Fruit fly (Drosophila melanogaster) whole organism, embryonic: ENCODE measurements around the gene ppk17.

Experiments
- Ada2b ChIP-seq: fragments of 200-800 bp; sonication (Bioruptor generic); IDR thresholded peaks from 2 replicates; pipeline ENCODE4 v1.3.6; 2022; ENCODE audit warnings: missing biosample characterization, missing genetic modification characterization
- Asciz ChIP-seq: fragments of 200-800 bp; sonication (Bioruptor generic); optimal IDR thresholded peaks from 2 replicates; lab custom pipeline; 2017; ENCODE audit warnings: missing biosample characterization, mild to moderate bottlenecking, missing genetic modification characterization, missing genetic modification reagents
- Atf3 ChIP-seq: fragments of 200-800 bp; sonication (Bioruptor generic); optimal IDR thresholded peaks from 3 replicates; lab custom pipeline; 2016; ENCODE audit warnings: missing biosample characterization, missing genetic modification characterization
- CG10462 ChIP-seq: fragments of 200-800 bp; sonication (Bioruptor generic); optimal IDR thresholded peaks from 2 replicates; lab custom pipeline; 2016; ENCODE audit warnings: missing biosample characterization, missing genetic modification characterization
- CG10959 ChIP-seq: fragments of 200-800 bp; sonication (Bioruptor generic); IDR thresholded peaks from 2 replicates; pipeline ENCODE4 v1.3.6; 2022; ENCODE audit warnings: missing biosample characterization, missing genetic modification characterization
- CG11723 ChIP-seq: fragments of 200-800 bp; sonication (Bioruptor generic); optimal IDR thresholded peaks from 2 replicates; lab custom pipeline; 2017; ENCODE audit warnings: missing biosample characterization, mild to moderate bottlenecking, missing genetic modification characterization
- CG13624 ChIP-seq: fragments of 200-800 bp; sonication (Bioruptor generic); optimal IDR thresholded peaks from 2 replicates; lab custom pipeline; 2016; ENCODE audit warnings: missing biosample characterization, missing genetic modification characterization
- CG13894 ChIP-seq: fragments of 200-800 bp; sonication (Bioruptor generic); optimal IDR thresholded peaks from 3 replicates; lab custom pipeline; 2018; ENCODE audit warnings: missing biosample characterization, mild to moderate bottlenecking, missing genetic modification characterization, moderate library complexity
- CG14050 ChIP-seq: fragments of 200-800 bp; sonication (Bioruptor generic); IDR thresholded peaks from 3 replicates; pipeline ENCODE4 v1.3.6; 2022; ENCODE audit warnings: missing biosample characterization, missing genetic modification characterization
- CG14441 ChIP-seq: fragments of 200-800 bp; sonication (Bioruptor generic); IDR thresholded peaks from 2 replicates; pipeline ENCODE4 v1.3.6; 2022; ENCODE audit warnings: missing biosample characterization, missing genetic modification characterization
- CG17359 ChIP-seq: fragments of 200-800 bp; sonication (Bioruptor generic); optimal IDR thresholded peaks from 3 replicates; lab custom pipeline; 2018; ENCODE audit warnings: missing biosample characterization, mild to moderate bottlenecking, missing genetic modification characterization, moderate library complexity
- CG17385 ChIP-seq: fragments of 200-800 bp; sonication (Bioruptor generic); optimal IDR thresholded peaks from 3 replicates; lab custom pipeline; 2018; ENCODE audit warnings: missing biosample characterization, mild to moderate bottlenecking, missing genetic modification characterization
- CG17912 ChIP-seq: fragments of 200-800 bp; sonication (Bioruptor generic); optimal IDR thresholded peaks from 2 replicates; lab custom pipeline; 2018; ENCODE audit warnings: missing biosample characterization, mild to moderate bottlenecking, missing genetic modification characterization
- CG30020 ChIP-seq: fragments of 200-800 bp; optimal IDR thresholded peaks from 2 replicates; lab custom pipeline; 2019; ENCODE audit warnings: missing biosample characterization, mild to moderate bottlenecking, missing genetic modification characterization, moderate library complexity
- CG31388 ChIP-seq: fragments of 200-800 bp; sonication (Bioruptor generic); optimal IDR thresholded peaks from 2 replicates; lab custom pipeline; 2016; ENCODE audit warnings: missing biosample characterization, missing genetic modification characterization
- CG34422 ChIP-seq: fragments of 200-800 bp; sonication (Bioruptor generic); IDR thresholded peaks from 3 replicates; pipeline ENCODE4 v1.3.6; 2022; ENCODE audit warnings: missing biosample characterization, missing genetic modification characterization
- CG4404 ChIP-seq: fragments of 200-800 bp; sonication (Bioruptor generic); IDR thresholded peaks from 2 replicates; pipeline ENCODE4 v1.3.6; 2022; ENCODE audit warnings: missing biosample characterization, missing genetic modification characterization
- CG5180 ChIP-seq: fragments of 200-800 bp; sonication (Bioruptor generic); optimal IDR thresholded peaks from 3 replicates; lab custom pipeline; 2017; ENCODE audit warnings: missing biosample characterization, missing genetic modification characterization, mild to moderate bottlenecking, moderate library complexity, missing genetic modification reagents
- CG6765 ChIP-seq: fragments of 200-800 bp; sonication (Bioruptor generic); optimal IDR thresholded peaks from 3 replicates; lab custom pipeline; 2017; ENCODE audit warnings: missing biosample characterization, mild to moderate bottlenecking, missing genetic modification characterization
- CG9817 ChIP-seq: fragments of 200-800 bp; sonication (Bioruptor generic); optimal IDR thresholded peaks from 2 replicates; lab custom pipeline; 2018; ENCODE audit warnings: missing biosample characterization, mild to moderate bottlenecking, missing genetic modification characterization, moderate library complexity
- CHES-1-like ChIP-seq: fragments of 200-800 bp; sonication (Bioruptor generic); optimal IDR thresholded peaks from 2 replicates; lab custom pipeline; 2016; ENCODE audit warnings: missing biosample characterization, missing genetic modification characterization
- Dbx ChIP-seq: fragments of 200-800 bp; sonication (Bioruptor generic); IDR thresholded peaks from 3 replicates; pipeline ENCODE4 v1.3.6; 2022; ENCODE audit warnings: missing biosample characterization, missing genetic modification characterization
- Dek ChIP-seq: fragments of 200-800 bp; sonication (Bioruptor generic); optimal IDR thresholded peaks from 3 replicates; lab custom pipeline; 2019; ENCODE audit warnings: missing biosample characterization, mild to moderate bottlenecking, missing genetic modification characterization, moderate library complexity
- Dip3 ChIP-seq: fragments of 200-800 bp; sonication (Bioruptor generic); optimal IDR thresholded peaks from 3 replicates; lab custom pipeline; 2016; ENCODE audit warnings: missing biosample characterization, missing genetic modification characterization
- Hey ChIP-seq: fragments of 200-800 bp; sonication (Bioruptor generic); optimal IDR thresholded peaks from 3 replicates; lab custom pipeline; 2018; ENCODE audit warnings: missing biosample characterization, mild to moderate bottlenecking, missing genetic modification characterization
- MBD-R2 ChIP-seq: fragments of 200-800 bp; sonication (Bioruptor generic); IDR thresholded peaks from 2 replicates; pipeline ENCODE4 v1.3.6; 2022; ENCODE audit warnings: missing biosample characterization, missing genetic modification characterization
- Ravus ChIP-seq: fragments of 200-800 bp; sonication (Bioruptor generic); IDR thresholded peaks from 2 replicates; pipeline ENCODE4 v1.3.6; 2022; ENCODE audit warnings: missing biosample characterization, missing genetic modification characterization
- Sry-δ ChIP-seq: fragments of 200-800 bp; sonication (Bioruptor generic); optimal IDR thresholded peaks from 2 replicates; lab custom pipeline; 2016; ENCODE audit warnings: missing biosample characterization, missing genetic modification characterization
- Ssrp ChIP-seq: fragments of 200-800 bp; sonication (Bioruptor generic); optimal IDR thresholded peaks from 2 replicates; lab custom pipeline; 2018; ENCODE audit warnings: missing biosample characterization, mild to moderate bottlenecking, missing genetic modification characterization, moderate library complexity
- TFAM ChIP-seq: fragments of 200-800 bp; sonication (Bioruptor generic); optimal IDR thresholded peaks from 2 replicates; lab custom pipeline; 2017; ENCODE audit warnings: missing biosample characterization, missing genetic modification characterization, inconsistent platforms
- ap ChIP-seq: fragments of 200-800 bp; sonication (Bioruptor generic); IDR thresholded peaks from 2 replicates; pipeline ENCODE4 v1.3.6; 2022; ENCODE audit warnings: missing biosample characterization, missing genetic modification characterization
- chn ChIP-seq: fragments of 200-800 bp; sonication (Bioruptor generic); optimal IDR thresholded peaks from 2 replicates; lab custom pipeline; 2016; ENCODE audit warnings: missing biosample characterization, missing genetic modification characterization
- esg ChIP-seq: fragments of 200-800 bp; sonication (Bioruptor generic); conservative IDR thresholded peaks from 2 replicates; pipeline ENCODE4 v1.3.6; 2022; ENCODE audit warnings: missing biosample characterization, missing genetic modification characterization
- eve ChIP-seq, 2 experiments: fragments of >200 bp; optimal IDR thresholded peaks; 2 replicates each; lab custom pipeline; 2017; ENCODE audit warnings: missing biosample characterization in 2 of 2, missing genetic modification characterization in 2 of 2
- fru ChIP-seq: fragments of >200 bp; optimal IDR thresholded peaks from 2 replicates; lab custom pipeline; 2017
- gcm2 ChIP-seq: fragments of 200-800 bp; sonication (Bioruptor generic); optimal IDR thresholded peaks from 2 replicates; lab custom pipeline; 2016; ENCODE audit warnings: missing biosample characterization, missing genetic modification characterization
- hb ChIP-seq: fragments of 200-800 bp; sonication (Bioruptor generic); IDR thresholded peaks from 3 replicates; pipeline ENCODE4 v1.3.6; 2022; ENCODE audit warnings: missing biosample characterization, missing genetic modification characterization; ENCODE audit not compliant: partially characterized antibody
- ken ChIP-seq: fragments of 200-800 bp; sonication (Bioruptor generic); IDR thresholded peaks from 3 replicates; pipeline ENCODE4 v1.3.6; 2022; ENCODE audit warnings: missing biosample characterization, missing genetic modification characterization
- lov ChIP-seq, 2 experiments: fragments of 200-800 bp in 1 of 2; fragments of >200 bp in 1 of 2; sonication (Bioruptor generic) in 1 of 2; IDR thresholded peaks in 1 of 2; optimal IDR thresholded peaks in 1 of 2; 2 replicates in 1 of 2; 3 replicates in 1 of 2; pipeline versions ENCODE4 v1.3.6 to Lab custom; 2017 to 2022; ENCODE audit warnings: missing biosample characterization in 1 of 2, missing genetic modification characterization in 1 of 2
- luna ChIP-seq: fragments of 200-800 bp; sonication (Bioruptor generic); optimal IDR thresholded peaks from 2 replicates; lab custom pipeline; 2016; ENCODE audit warnings: missing biosample characterization, missing genetic modification characterization
- nmo ChIP-seq: fragments of 200-800 bp; sonication (Bioruptor generic); optimal IDR thresholded peaks from 2 replicates; lab custom pipeline; 2018; ENCODE audit warnings: missing biosample characterization, mild to moderate bottlenecking, missing genetic modification characterization, moderate library complexity
- ro ChIP-seq: fragments of 200-800 bp; sonication (Bioruptor generic); IDR thresholded peaks from 2 replicates; pipeline ENCODE4 v1.3.6; 2022; ENCODE audit warnings: missing biosample characterization, missing genetic modification characterization
- schlank ChIP-seq: fragments of 200-800 bp; sonication (Bioruptor generic); optimal IDR thresholded peaks from 2 replicates; lab custom pipeline; 2018; ENCODE audit warnings: missing biosample characterization, mild to moderate bottlenecking, missing genetic modification characterization
- shn ChIP-seq: fragments of 200-800 bp; sonication (Bioruptor generic); optimal IDR thresholded peaks from 3 replicates; lab custom pipeline; 2016; ENCODE audit warnings: missing biosample characterization, missing genetic modification characterization
- sim ChIP-seq: fragments of 200-800 bp; sonication (Bioruptor generic); IDR thresholded peaks from 2 replicates; pipeline ENCODE4 v1.3.6; 2022; ENCODE audit warnings: missing biosample characterization, missing genetic modification characterization
- unc-4 ChIP-seq: fragments of 200-800 bp; sonication (Bioruptor generic); IDR thresholded peaks from 2 replicates; pipeline ENCODE4 v1.3.6; 2022; ENCODE audit warnings: missing biosample characterization, missing genetic modification characterization; ENCODE audit not compliant: partially characterized antibody
- usp ChIP-seq: fragments of >200 bp; optimal IDR thresholded peaks from 2 replicates; lab custom pipeline; 2017; ENCODE audit warnings: missing biosample characterization, missing genetic modification characterization
- wdn ChIP-seq: fragments of 200-800 bp; sonication (Bioruptor generic); IDR thresholded peaks from 2 replicates; pipeline ENCODE4 v1.3.6; 2022; ENCODE audit warnings: missing biosample characterization, missing genetic modification characterization
- wor ChIP-seq: fragments of 200-800 bp; sonication (Bioruptor generic); IDR thresholded peaks from 2 replicates; pipeline ENCODE4 v1.3.6; 2022; ENCODE audit warnings: missing biosample characterization, missing genetic modification characterization

Gene ppk17

dm6 chr2L:16715841-16716701 is 44.3 kb downstream of the ppk17 start, which contains the start of the genes Cyt-c-d and CG31808 (continued):
- TF ChIP-seq CG13624 (GFP tag; lab: Kevin White, UChicago) (peak; percentile 84), esg (GFP tag; lab: Robert Waterston, UW) (peak; percentile 97), CG10959 (peak; percentile 92), CG14050 (GFP tag; lab: Robert Waterston, UW) (peak; percentile 98), CG4404 (GFP tag; lab: Robert Waterston, UW) (peak; percentile 87), Sry-δ (GFP tag; lab: Kevin White, UChicago) (peak; percentile 49), CG13894 (tag; lab: Kevin White, UChicago) (peak; percentile 2), sim (GFP tag; lab: Robert Waterston, UW) (peak; percentile 93), lov (optimal IDR thresholded peaks at IDR 0.05; lab: Kevin White, UChicago) (no peak), lov (GFP tag; IDR thresholded peaks at IDR 0.05; lab: Robert Waterston, UW) (peak; percentile 96), wdn (GFP tag; lab: Robert Waterston, UW) (peak; percentile 91), CG6765 (GFP tag; lab: Kevin White, UChicago) (peak; percentile 92), schlank (tag; lab: Kevin White, UChicago) (peak; percentile 70), luna (peak; percentile 65), Dbx (GFP tag; lab: Robert Waterston, UW) (peak; percentile 90), Ravus (peak; percentile 90), TFAM (GFP tag; lab: Kevin White, UChicago) (peak; percentile 83), CG17385 (peak; percentile 94), eve (GFP tag; optimal IDR thresholded peaks at IDR 0.05; lab: Kevin White, UChicago) (peak in 1 of 2 experiments; percentile 99), Hey (tag; lab: Kevin White, UChicago) (peak; percentile 72), CG31388 (GFP tag; lab: Kevin White, UChicago) (peak; percentile 90), CG5180 (GFP tag; lab: Kevin White, UChicago) (peak; percentile 91), wor (GFP tag; lab: Robert Waterston, UW) (peak; percentile 98), ro (GFP tag; lab: Robert Waterston, UW) (peak; percentile 92), CG17912 (GFP tag; lab: Kevin White, UChicago) (peak; percentile 75), ken (GFP tag; lab: Robert Waterston, UW) (peak; percentile 98), CG9817 (tag; lab: Kevin White, UChicago) (peak; percentile 92), shn (GFP tag; lab: Kevin White, UChicago) (peak; percentile 87), Ssrp (tag; lab: Kevin White, UChicago) (peak; percentile 97), Asciz (GFP tag; lab: Kevin White, UChicago) (peak; percentile 98), CG14441 (GFP tag; lab: Robert Waterston, UW) (peak; percentile 97), hb (0 out of 3 replicates have a peak, but pooled peaks have one; percentile 42), usp (GFP tag; lab: Kevin White, UChicago) (no peak), ap (GFP tag; lab: Robert Waterston, UW) (peak; percentile 97), unc-4 (GFP tag; lab: Robert Waterston, UW) (no peak), CG34422 (GFP tag; lab: Robert Waterston, UW) (peak; percentile 96), Ada2b (peak; percentile 97), nmo (GFP tag; lab: Kevin White, UChicago) (peak; percentile 98), CG17359 (tag; lab: Kevin White, UChicago) (peak; percentile 98), MBD-R2 (GFP tag; lab: Robert Waterston, UW) (peak; percentile 86), fru (lab: Kevin White, UChicago) (no peak), Dek (tag; lab: Kevin White, UChicago) (peak; percentile 96), CG10462 (GFP tag; lab: Kevin White, UChicago) (peak; percentile 92), gcm2 (GFP tag; lab: Kevin White, UChicago) (peak; percentile 93), CHES-1-like (GFP tag; lab: Kevin White, UChicago) (peak; percentile 80), Atf3 (peak; percentile 90), CG30020 (tag; lab: Kevin White, UChicago) (peak; percentile 81), chn (GFP tag; lab: Kevin White, UChicago) (peak; percentile 96), Dip3 (GFP tag; lab: Kevin White, UChicago) (peak; percentile 87), CG11723 (peak; percentile 96)
